Fruit fly (Drosophila melanogaster): ENCODE measurements around the gene CG14454.

DNA sequence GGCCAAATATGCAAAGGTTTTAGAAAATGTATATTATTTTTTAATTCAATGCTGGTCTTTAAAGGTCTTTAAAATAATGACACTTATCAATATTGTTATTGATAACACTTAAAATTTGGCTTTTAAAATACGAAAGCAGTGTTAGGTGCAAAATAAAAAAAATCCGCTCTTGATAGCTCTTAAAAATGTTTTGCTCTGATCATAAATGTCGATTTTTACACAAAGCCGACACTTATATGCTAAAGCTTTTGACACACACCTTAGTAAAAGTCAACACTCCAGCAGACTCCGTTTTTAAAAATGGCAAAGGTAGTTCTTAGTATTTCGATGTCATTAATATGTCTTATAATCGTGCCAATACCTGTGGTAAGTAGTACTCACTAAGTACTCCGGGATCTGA, 47.0 kb downstream of the CG14454 start, which contains the start of gene CG33766:
- TF ChIP-seq Hr96 (GFP tag; optimal IDR thresholded peaks at IDR 0.05) (no peak), kay (GFP tag; ENCODE audit: borderline replicate concordance) (no peak), cnc (optimal IDR thresholded peaks at IDR 0.05) (no peak), ovo (GFP tag; optimal IDR thresholded peaks at IDR 0.05) (no peak), Clk (GFP tag; optimal IDR thresholded peaks at IDR 0.05) (no peak), CG12768 (GFP tag; optimal IDR thresholded peaks at IDR 0.05) (no peak)
